Worm (Caenorhabditis elegans) whole organism, L1 larva: ENCODE data around the gene ZK822.10.

Experiments used
- blmp-1 ChIP-seq: fragments of 150-350 bp; optimal IDR thresholded peaks from 2 replicates; lab custom pipeline; 2014; ENCODE audit warnings: missing biosample characterization, missing genetic modification characterization
- dpl-1 ChIP-seq, 3 experiments: fragments of 150-350 bp in 2 of 3; sonication (generic microtip) in 1 of 3; optimal IDR thresholded peaks; 2 replicates each; lab custom pipeline; 2014 to 2017; ENCODE audit warnings: missing biosample characterization in 3 of 3, missing genetic modification characterization in 3 of 3, missing genetic modification reagents in 3 of 3
- egl-27 ChIP-seq, 2 experiments: fragments of 150-350 bp in 1 of 2; sonication (generic microtip); optimal IDR thresholded peaks; 3 replicates each; lab custom pipeline; 2017 to 2018; ENCODE audit warnings: missing biosample characterization in 2 of 2, missing genetic modification characterization in 2 of 2, missing genetic modification reagents in 2 of 2
- hlh-17 ChIP-seq: fragments of 200-800 bp; sonication (Bioruptor generic); optimal IDR thresholded peaks from 2 replicates; lab custom pipeline; 2018; ENCODE audit warnings: missing genetic modification characterization, mild to moderate bottlenecking, missing compliant biosample characterization, moderate library complexity, borderline replicate concordance
- lin-14 ChIP-seq: fragments of 200-800 bp; sonication (Bioruptor generic); optimal IDR thresholded peaks from 2 replicates; lab custom pipeline; 2018; ENCODE audit warnings: mild to moderate bottlenecking, missing genetic modification characterization, moderate library complexity, missing compliant biosample characterization
- lsy-2 ChIP-seq, 2 experiments: fragments of 150-350 bp; optimal IDR thresholded peaks; 2 replicates each; lab custom pipeline; 2014; ENCODE audit warnings: missing biosample characterization in 2 of 2, missing genetic modification characterization in 2 of 2
- nhr-11 ChIP-seq: fragments of 150-350 bp; optimal IDR thresholded peaks from 2 replicates; lab custom pipeline; 2014; ENCODE audit warnings: missing biosample characterization, missing genetic modification characterization
- nhr-47 ChIP-seq: sonication (generic microtip); optimal IDR thresholded peaks from 2 replicates; lab custom pipeline; 2016; ENCODE audit warnings: mild to moderate bottlenecking, missing genetic modification characterization, moderate library complexity, missing compliant biosample characterization
- pqm-1 ChIP-seq: sonication (generic microtip); optimal IDR thresholded peaks from 3 replicates; lab custom pipeline; 2017; ENCODE audit warnings: missing biosample characterization, missing genetic modification characterization
- rnt-1 ChIP-seq: sonication (generic microtip); optimal IDR thresholded peaks from 2 replicates; lab custom pipeline; 2016; ENCODE audit warnings: mild to moderate bottlenecking, missing genetic modification characterization, moderate library complexity, missing compliant biosample characterization
- skn-1 ChIP-seq: fragments of 150-350 bp; optimal IDR thresholded peaks from 2 replicates; lab custom pipeline; 2014; ENCODE audit warnings: missing biosample characterization, missing genetic modification characterization
- snpc-4 ChIP-seq: fragments of 150-350 bp; optimal IDR thresholded peaks from 2 replicates; lab custom pipeline; 2014; ENCODE audit warnings: missing biosample characterization, missing genetic modification characterization
- unc-62 ChIP-seq: fragments of 150-350 bp; optimal IDR thresholded peaks from 2 replicates; lab custom pipeline; 2014; ENCODE audit warnings: missing biosample characterization, missing genetic modification reagents, missing genetic modification characterization

DNA sequence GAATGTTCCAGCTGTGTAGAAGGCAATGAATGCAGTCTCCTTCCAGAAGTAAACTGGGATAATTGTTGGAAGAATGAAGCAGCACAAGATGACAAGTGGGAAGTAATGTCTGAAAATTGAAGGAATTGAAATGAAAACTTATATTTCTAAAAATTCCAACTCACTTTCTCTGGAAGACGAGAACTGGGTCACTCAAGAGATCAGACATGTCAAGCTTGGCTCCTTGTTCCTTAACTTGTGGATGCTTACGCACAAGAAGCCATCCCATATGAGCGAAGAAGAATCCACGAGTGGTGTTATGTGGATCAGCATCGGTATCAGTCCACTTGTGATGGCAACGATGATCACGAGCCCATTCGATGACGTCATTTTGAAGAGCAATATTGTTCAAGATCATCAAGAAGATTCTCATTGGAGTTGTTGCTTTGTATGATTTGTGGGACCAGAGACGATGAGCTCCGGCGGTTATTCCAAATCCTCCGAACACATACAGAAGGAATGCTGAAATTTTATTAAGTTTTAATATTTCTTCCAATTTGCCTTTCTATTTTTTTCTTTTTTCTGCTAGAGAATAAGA, 2.6 kb upstream of the ZK822.10 start:
- TF ChIP-seq snpc-4 (tag; lab: Kevin White, UChicago) (no peak), lin-14 (GFP tag; lab: Kevin White, UChicago) (no peak), lsy-2 (tag; optimal IDR thresholded peaks at IDR 0.05; lab: Kevin White, UChicago) (no peak), rnt-1 (tag; lab: Kevin White, UChicago) (no peak), nhr-47 (tag; lab: Kevin White, UChicago) (no peak), egl-27 (tag; optimal IDR thresholded peaks at IDR 0.05; lab: Kevin White, UChicago) (no peak), nhr-11 (no peak), skn-1 (no peak), unc-62 (GFP tag; lab: Kevin White, UChicago) (no peak), hlh-17 (GFP tag; lab: Kevin White, UChicago) (no peak), dpl-1 (GFP tag; optimal IDR thresholded peaks at IDR 0.05; lab: Kevin White, UChicago) (no peak), blmp-1 (no peak), pqm-1 (tag; lab: Kevin White, UChicago) (no peak)
